Worm (Caenorhabditis elegans): Measurements from ENCODE around the gene cbs-2.
"Not testable (repeated sequence)": the region's sequence is repeated elsewhere in the genome, so short reads cannot be mapped to it uniquely, and the experiment has no call there.

cbs-2 gene

DNA sequence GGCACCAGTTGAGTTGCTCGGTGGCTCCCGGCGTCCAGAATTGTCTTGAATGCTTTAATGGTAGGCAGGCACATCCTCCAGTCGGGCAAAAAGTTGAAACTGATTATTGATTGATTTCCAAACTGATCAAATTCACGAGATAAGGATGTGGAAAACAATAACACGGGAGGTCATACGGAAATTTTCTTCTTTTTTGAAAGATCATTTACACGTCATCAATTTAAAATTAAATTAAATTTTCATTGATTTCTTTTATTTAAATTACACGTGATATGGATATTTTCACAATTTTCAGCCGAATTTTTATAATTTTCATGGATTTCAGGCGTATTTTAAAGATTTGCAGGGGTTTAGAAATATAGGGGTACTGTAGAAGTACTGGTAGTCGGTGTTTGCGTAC is at the start of gene cbs-2:
Gene cbs-2, minus strand, starts transcription at position 101 of the 400 bp plus-strand sequence.
- TF ChIP-seq madf-5 (GFP tag; IDR thresholded peaks at IDR 0.05) (no peak), vab-7 (GFP tag; IDR thresholded peaks at IDR 0.05) (no peak), ZK337.2 (GFP tag; IDR thresholded peaks at IDR 0.05) (no peak), tag-97 (GFP tag; IDR thresholded peaks at IDR 0.05) (no peak)

ce11 chrII:2254861-2255260 is 31.5 kb upstream of the cbs-2 start, which contains the start of gene K09F6.3:
TSS of gene K09F6.3 (plus strand) at chrII:2255161.
- TF ChIP-seq duxl-1 (tag; optimal IDR thresholded peaks at IDR 0.05; ENCODE audit: poor library complexity); daf-16 (GFP tag; optimal IDR thresholded peaks at IDR 0.05); daf-16 (tag; optimal IDR thresholded peaks at IDR 0.05); cey-2 (tag; optimal IDR thresholded peaks at IDR 0.05; ENCODE audit: borderline replicate concordance, insufficient read depth): not testable (repeated sequence)

DNA sequence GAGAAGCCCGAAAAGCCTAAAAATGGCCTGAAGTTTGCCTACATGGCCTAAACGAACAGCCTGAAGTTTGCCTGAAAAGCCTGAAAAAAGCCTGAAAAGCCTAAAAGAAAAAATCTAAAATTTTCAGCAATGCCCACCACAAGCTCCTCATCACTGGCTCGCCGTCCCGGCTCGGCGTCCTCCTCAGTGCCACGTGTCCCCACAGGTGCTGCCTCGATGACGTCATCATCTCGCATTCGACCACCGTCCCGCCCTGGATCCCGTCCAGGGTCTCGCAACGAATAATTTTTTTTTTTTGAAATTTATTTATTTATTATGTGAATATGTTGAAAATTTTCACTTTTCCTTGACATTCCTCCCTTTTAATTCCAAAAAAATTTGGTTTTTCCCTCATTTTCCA is 30.3 kb upstream of the cbs-2 start:
- TF ChIP-seq D1046.2 (GFP tag; IDR thresholded peaks at IDR 0.05) (0 out of 2 replicates have a peak, but pooled peaks have one; percentile 27), set-16 (GFP tag; IDR thresholded peaks at IDR 0.05) (peak; percentile 67), nhr-28 (tag; optimal IDR thresholded peaks at IDR 0.05) (no peak), madf-5 (GFP tag; IDR thresholded peaks at IDR 0.05) (no peak)

DNA sequence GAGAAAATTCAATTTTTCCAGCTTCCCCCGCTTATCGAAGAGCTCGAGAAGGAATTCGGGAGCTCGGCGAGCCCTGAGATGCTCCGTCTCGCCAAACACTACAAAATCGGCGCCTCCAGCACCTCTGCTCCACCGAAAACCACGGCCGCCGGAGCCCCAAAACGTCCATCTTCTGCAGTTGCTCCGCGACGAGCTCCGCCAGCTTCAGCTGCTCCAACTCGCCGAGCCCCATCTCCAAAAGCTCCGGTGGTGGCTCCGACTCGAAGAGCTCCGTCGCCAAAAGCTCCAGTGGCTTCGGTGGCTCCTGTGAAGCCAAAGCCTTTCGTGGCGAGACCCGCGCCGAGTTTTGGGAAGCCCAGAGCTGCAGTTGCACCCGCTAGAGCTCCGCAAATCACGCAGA is 28.2 kb upstream of the cbs-2 start:
- no peak for TF ChIP-seq zag-1 (tag; optimal IDR thresholded peaks at IDR 0.05)
- peak; percentile 96 for TF ChIP-seq set-16 (GFP tag; IDR thresholded peaks at IDR 0.05)
- TF ChIP-seq dve-1 (tag; optimal IDR thresholded peaks at IDR 0.05; ENCODE audit: insufficient read depth), result no peak
- TF ChIP-seq zfp-3 (GFP tag; conservative IDR thresholded peaks at IDR 0.05), result no peak

ce11 chrII:2243342-2243741 is 20.0 kb upstream of the cbs-2 start, which contains the start of gene F54A3.2:
TSS of gene F54A3.2 (plus strand) at chrII:2243642.
- TF ChIP-seq unc-39 (tag; optimal IDR thresholded peaks at IDR 0.05) (no peak), snpc-4 (tag; optimal IDR thresholded peaks at IDR 0.05) (no peak), rbr-2 (tag; optimal IDR thresholded peaks at IDR 0.05) (no peak), zip-2 (tag; optimal IDR thresholded peaks at IDR 0.05) (no peak), madf-9 (GFP tag; conservative IDR thresholded peaks at IDR 0.05) (no peak)

DNA sequence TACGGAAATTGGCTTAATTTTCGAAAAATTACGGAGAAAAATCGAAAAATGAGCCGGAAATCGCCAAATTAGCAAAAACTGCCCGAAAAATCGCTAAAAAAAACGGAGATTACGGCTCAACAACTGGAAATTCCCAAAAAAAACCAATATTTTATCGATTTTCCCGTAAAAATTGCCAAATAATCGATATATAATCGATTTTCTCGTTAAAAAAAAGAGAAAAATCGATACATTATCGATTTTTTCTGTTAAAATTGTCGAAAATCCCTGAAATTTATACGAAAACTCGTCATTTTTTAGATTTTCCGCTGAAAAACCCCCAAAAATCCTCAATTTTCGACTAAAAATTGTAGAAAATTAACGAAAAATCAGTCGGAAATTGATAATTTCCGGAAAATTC is 13.0 kb upstream of the cbs-2 start:
- TF ChIP-seq ceh-28 (tag; optimal IDR thresholded peaks at IDR 0.05) (peak; percentile 76), zfp-3 (GFP tag; conservative IDR thresholded peaks at IDR 0.05) (no peak), aha-1 (tag) (peak; percentile 32)

DNA sequence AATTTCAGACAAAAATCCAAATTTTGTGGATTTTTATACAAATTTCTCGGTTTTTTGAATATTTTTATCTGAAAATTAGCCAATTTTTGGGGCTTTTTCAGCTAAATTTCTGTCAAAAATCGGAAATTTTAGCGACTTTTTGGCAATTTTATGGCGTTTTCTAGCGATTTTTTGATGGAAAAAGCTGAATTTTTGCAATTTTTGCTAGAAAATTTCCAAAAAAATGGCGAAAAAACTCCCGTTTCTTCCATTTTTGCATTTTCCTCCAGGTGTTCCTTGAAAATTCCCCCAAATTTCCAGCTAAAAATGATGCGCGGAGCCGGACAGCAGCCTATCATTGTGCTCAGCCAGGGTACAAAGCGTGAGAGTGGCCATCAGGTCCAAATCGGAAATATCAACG is 9.9 kb upstream of the cbs-2 start, which contains the start of gene cct-3:
Gene cct-3, plus strand, starts transcription at position 301 of the 400 bp plus-strand sequence.
- TF ChIP-seq T26A8.4 (GFP tag; IDR thresholded peaks at IDR 0.05) (no peak), dmd-6 (GFP tag; IDR thresholded peaks at IDR 0.05) (no peak), pha-4 (GFP tag; IDR thresholded peaks at IDR 0.05) (no peak), pha-4 (tag; optimal IDR thresholded peaks at IDR 0.05) (no peak), lsy-2 (tag; optimal IDR thresholded peaks at IDR 0.05) (no peak), attf-4 (tag; optimal IDR thresholded peaks at IDR 0.05) (no peak), mes-2 (tag; optimal IDR thresholded peaks at IDR 0.05; ENCODE audit: poor library complexity, severe bottlenecking) (no peak), spr-3 (GFP tag; optimal IDR thresholded peaks at IDR 0.05) (no peak), nhr-28 (tag; optimal IDR thresholded peaks at IDR 0.05) (no peak), saeg-2 (GFP tag; IDR thresholded peaks at IDR 0.05) (no peak), dmd-8 (GFP tag; IDR thresholded peaks at IDR 0.05) (no peak), ctbp-1 (GFP tag; IDR thresholded peaks at IDR 0.05) (no peak), Y5F2A.4 (GFP tag; optimal IDR thresholded peaks at IDR 0.05) (no peak), ceh-28 (tag; optimal IDR thresholded peaks at IDR 0.05) (no peak), hmg-1.1 (GFP tag; IDR thresholded peaks at IDR 0.05) (no peak)
